Worm (Caenorhabditis elegans) whole organism, young adult: ENCODE measurements around the gene prdx-3.
A peak's percentile ranks its signal among the peaks of the same experiment; 100 is the strongest.
"Not testable (repeated sequence)": the region's sequence is repeated elsewhere in the genome, so short reads cannot be mapped to it uniquely, and the experiment has no call there.

Experiments
- B0035.1 ChIP-seq: sonication (generic microtip); optimal IDR thresholded peaks from 2 replicates; lab custom pipeline; 2016; ENCODE audit warnings: missing genetic modification characterization, mild to moderate bottlenecking, missing compliant biosample characterization, missing genotype, missing genetic modification reagents
- B0261.1 ChIP-seq: sonication (generic microtip); optimal IDR thresholded peaks from 2 replicates; lab custom pipeline; 2016; ENCODE audit warnings: mild to moderate bottlenecking, missing genetic modification characterization, moderate library complexity, missing compliant biosample characterization
- F22D6.2 ChIP-seq: sonication (generic microtip); optimal IDR thresholded peaks from 2 replicates; lab custom pipeline; 2016; ENCODE audit warnings: mild to moderate bottlenecking, missing genetic modification characterization, missing compliant biosample characterization
- F55B11.4 ChIP-seq: sonication (generic microtip); optimal IDR thresholded peaks from 2 replicates; lab custom pipeline; 2016; ENCODE audit warnings: missing compliant biosample characterization, missing genetic modification characterization, borderline replicate concordance; ENCODE audit not compliant: insufficient read depth
- Y53G8AR.9 ChIP-seq: fragments of 200-800 bp; sonication (Bioruptor generic); conservative IDR thresholded peaks from 2 replicates; pipeline ENCODE4 v1.3.6; 2022; ENCODE audit warnings: missing genetic modification reagents, missing genetic modification characterization, missing compliant biosample characterization
- Y56A3A.18 ChIP-seq: fragments of 200-800 bp; sonication (Bioruptor generic); IDR thresholded peaks from 2 replicates; pipeline ENCODE4 v1.3.6; 2022; ENCODE audit warnings: missing genetic modification reagents, missing genetic modification characterization, missing compliant biosample characterization
- ZK185.1 ChIP-seq: sonication (generic microtip); optimal IDR thresholded peaks from 2 replicates; lab custom pipeline; 2016; ENCODE audit warnings: mild to moderate bottlenecking, missing genetic modification characterization, missing compliant biosample characterization; ENCODE audit not compliant: poor library complexity, severe bottlenecking
- ama-1 ChIP-seq, 3 experiments: fragments of 150-350 bp in 1 of 3; sonication (generic microtip) in 2 of 3; optimal IDR thresholded peaks; 2 replicates each; lab custom pipeline; 2014 to 2018; ENCODE audit warnings: missing biosample characterization in 2 of 3, missing genetic modification characterization in 2 of 3, missing genetic modification reagents in 2 of 3
- aptf-2 ChIP-seq: fragments of 200-800 bp; sonication (Bioruptor generic); conservative IDR thresholded peaks from 2 replicates; pipeline ENCODE4 v1.3.6; 2022; ENCODE audit warnings: missing genetic modification reagents, missing genetic modification characterization, missing compliant biosample characterization
- attf-5 ChIP-seq: fragments of 200-800 bp; sonication (Bioruptor generic); optimal IDR thresholded peaks from 2 replicates; lab custom pipeline; 2018; ENCODE audit warnings: mild to moderate bottlenecking, missing genetic modification characterization, missing compliant biosample characterization
- cebp-2 ChIP-seq: fragments of 200-800 bp; sonication (Bioruptor generic); IDR thresholded peaks from 2 replicates; pipeline ENCODE4 v1.3.6; 2022; ENCODE audit warnings: missing genetic modification characterization, missing compliant biosample characterization
- ceh-100 ChIP-seq: fragments of 200-800 bp; sonication (Bioruptor generic); IDR thresholded peaks from 2 replicates; pipeline ENCODE4 v1.3.6; 2022; ENCODE audit warnings: missing genetic modification reagents, missing genetic modification characterization, missing compliant biosample characterization
- ceh-79 ChIP-seq: sonication (generic microtip); optimal IDR thresholded peaks from 2 replicates; lab custom pipeline; 2017; ENCODE audit warnings: mild to moderate bottlenecking, missing genetic modification characterization, missing compliant biosample characterization
- dpl-1 ChIP-seq: fragments of 150-350 bp; optimal IDR thresholded peaks from 2 replicates; lab custom pipeline; 2014; ENCODE audit warnings: missing biosample characterization, missing genetic modification reagents, missing genetic modification characterization
- egrh-3 ChIP-seq: fragments of 200-800 bp; sonication (Bioruptor generic); IDR thresholded peaks from 2 replicates; pipeline ENCODE4 v1.3.6; 2022; ENCODE audit warnings: missing genetic modification reagents, missing genetic modification characterization, missing compliant biosample characterization
- ekl-4 ChIP-seq: fragments of 200-800 bp; sonication (Bioruptor generic); IDR thresholded peaks from 2 replicates; pipeline ENCODE4 v1.3.6; 2022; ENCODE audit warnings: missing genetic modification reagents, missing genetic modification characterization, missing compliant biosample characterization
- gei-17 ChIP-seq: fragments of 200-800 bp; sonication (Bioruptor generic); optimal IDR thresholded peaks from 2 replicates; lab custom pipeline; 2018; ENCODE audit warnings: mild to moderate bottlenecking, missing genetic modification characterization, missing compliant biosample characterization
- hmg-1.2 ChIP-seq: fragments of 200-800 bp; sonication (Bioruptor generic); IDR thresholded peaks from 2 replicates; pipeline ENCODE4 v1.3.6; 2022; ENCODE audit warnings: missing genetic modification reagents, missing genetic modification characterization, missing compliant biosample characterization
- let-526 ChIP-seq: fragments of 200-800 bp; sonication (Bioruptor generic); IDR thresholded peaks from 2 replicates; pipeline ENCODE4 v1.3.6; 2022; ENCODE audit warnings: missing genetic modification reagents, missing genetic modification characterization, missing compliant biosample characterization
- lin-35 ChIP-seq, 3 experiments: fragments of 150-350 bp in 2 of 3; sonication (generic microtip) in 1 of 3; optimal IDR thresholded peaks; 2 replicates each; lab custom pipeline; 2014 to 2018; ENCODE audit warnings: missing biosample characterization in 3 of 3, missing genetic modification characterization in 3 of 3, missing genetic modification reagents in 3 of 3
- lin-40 ChIP-seq: sonication (generic microtip); optimal IDR thresholded peaks from 2 replicates; lab custom pipeline; 2016; ENCODE audit warnings: missing genetic modification characterization, mild to moderate bottlenecking, missing compliant biosample characterization, missing genotype, missing genetic modification reagents
- madf-6 ChIP-seq: fragments of 200-800 bp; sonication (Bioruptor generic); IDR thresholded peaks from 2 replicates; pipeline ENCODE4 v1.3.6; 2022; ENCODE audit warnings: missing genetic modification reagents, missing genetic modification characterization, missing compliant biosample characterization
- mcd-1 ChIP-seq: fragments of 200-800 bp; sonication (Bioruptor generic); IDR thresholded peaks from 2 replicates; pipeline ENCODE4 v1.3.6; 2022; ENCODE audit warnings: missing genetic modification reagents, missing genetic modification characterization, missing compliant biosample characterization
- mxl-1 ChIP-seq: sonication (generic microtip); optimal IDR thresholded peaks from 2 replicates; lab custom pipeline; 2016; ENCODE audit warnings: missing genetic modification characterization, missing compliant biosample characterization
- nhr-120 ChIP-seq: fragments of 200-800 bp; sonication (Bioruptor generic); IDR thresholded peaks from 2 replicates; pipeline ENCODE4 v1.3.6; 2022; ENCODE audit warnings: missing genetic modification characterization, missing compliant biosample characterization
- nhr-179 ChIP-seq: sonication (generic microtip); optimal IDR thresholded peaks from 2 replicates; lab custom pipeline; 2016; ENCODE audit warnings: mild to moderate bottlenecking, missing genetic modification characterization, missing compliant biosample characterization
- nhr-27 ChIP-seq: fragments of 200-800 bp; sonication (Bioruptor generic); optimal IDR thresholded peaks from 2 replicates; lab custom pipeline; 2018; ENCODE audit warnings: mild to moderate bottlenecking, missing genetic modification characterization, moderate library complexity, missing compliant biosample characterization
- pbrm-1 ChIP-seq: fragments of 200-800 bp; sonication (Bioruptor generic); IDR thresholded peaks from 2 replicates; pipeline ENCODE4 v1.3.6; 2022; ENCODE audit warnings: missing genetic modification reagents, missing genetic modification characterization, missing compliant biosample characterization
- rec-8 ChIP-seq, 2 experiments: sonication (generic microtip); optimal IDR thresholded peaks; 2 replicates each; lab custom pipeline; 2016; ENCODE audit warnings: mild to moderate bottlenecking in 2 of 2, missing genetic modification characterization in 2 of 2, missing genetic modification reagents in 2 of 2, missing genotype in 2 of 2, missing biosample characterization in 1 of 2, missing compliant biosample characterization in 1 of 2, moderate library complexity in 1 of 2
- somi-1 ChIP-seq: fragments of 200-800 bp; sonication (Bioruptor generic); optimal IDR thresholded peaks from 2 replicates; lab custom pipeline; 2018; ENCODE audit warnings: mild to moderate bottlenecking, missing genetic modification characterization, missing compliant biosample characterization
- tbp1 ChIP-seq: fragments of 200-800 bp; sonication (Bioruptor generic); optimal IDR thresholded peaks from 2 replicates; lab custom pipeline; 2018; ENCODE audit warnings: mild to moderate bottlenecking, missing genetic modification characterization, missing compliant biosample characterization
- tbx-9 ChIP-seq: sonication (generic microtip); optimal IDR thresholded peaks from 2 replicates; lab custom pipeline; 2016; ENCODE audit warnings: borderline replicate concordance, missing genetic modification characterization, inconsistent platforms, missing compliant biosample characterization
- ztf-3 ChIP-seq: fragments of 200-800 bp; sonication (Bioruptor generic); optimal IDR thresholded peaks from 2 replicates; lab custom pipeline; 2018; ENCODE audit warnings: mild to moderate bottlenecking, missing genetic modification characterization, missing compliant biosample characterization

Gene prdx-3

ce11 chrIII:4378600-4379293 is 28.5 kb upstream of the prdx-3 start (continued):
- TF ChIP-seq rec-8 (tag; optimal IDR thresholded peaks at IDR 0.05; lab: Kevin White, UChicago) (peak in 1 of 2 experiments; percentile 8), Y56A3A.18 (peak; percentile 59), ztf-3 (GFP tag; lab: Kevin White, UChicago) (peak; percentile 42), ZK185.1 (tag; lab: Kevin White, UChicago) (peak; percentile 78), hmg-1.2 (GFP tag; lab: Robert Waterston, UW) (peak; percentile 76), lin-35 (GFP tag; optimal IDR thresholded peaks at IDR 0.05; lab: Kevin White, UChicago) (peak in 1 of 3 experiments; percentile 59), lin-40 (tag; lab: Kevin White, UChicago) (peak; percentile 82), mcd-1 (peak; percentile 68), attf-5 (peak; percentile 10), somi-1 (GFP tag; lab: Kevin White, UChicago) (peak; percentile 1), ceh-100 (GFP tag; lab: Robert Waterston, UW) (peak; percentile 25), gei-17 (GFP tag; lab: Kevin White, UChicago) (peak; percentile 38), tbp1 (GFP tag; lab: Kevin White, UChicago) (peak; percentile 77), ama-1 (GFP tag; optimal IDR thresholded peaks at IDR 0.05; lab: Kevin White, UChicago) (peak in 1 of 2 experiments; percentile 25), cebp-2 (GFP tag; lab: Robert Waterston, UW) (peak; percentile 16; the same call in 1 of the 2 replicates), pbrm-1 (GFP tag; lab: Robert Waterston, UW) (peak; percentile 56), madf-6 (GFP tag; lab: Robert Waterston, UW) (peak; percentile 28), B0261.1 (tag; lab: Kevin White, UChicago) (peak; percentile 67), ekl-4 (peak; percentile 52)
- not testable (repeated sequence) for TF ChIP-seq ama-1 (optimal IDR thresholded peaks at IDR 0.05; lab: Kevin White, UChicago)

DNA sequence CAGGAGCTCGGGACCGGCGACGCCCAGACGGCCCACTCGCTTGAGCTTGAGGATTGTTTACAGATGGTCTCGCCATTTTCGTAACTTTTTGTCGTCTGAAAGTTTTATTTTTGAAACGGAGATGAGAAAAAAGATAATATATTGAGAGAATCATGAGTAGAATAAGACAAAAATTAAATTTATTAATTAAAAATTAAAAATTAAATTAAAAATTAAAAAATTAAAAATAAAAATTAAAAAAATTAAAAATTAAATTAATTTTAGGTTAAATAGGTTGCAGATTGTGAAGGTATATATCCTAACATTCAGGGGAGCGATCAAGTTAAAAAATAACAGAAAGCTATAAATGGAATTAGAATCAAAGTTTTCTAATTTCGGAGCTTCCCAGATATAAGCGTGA is 27.5 kb upstream of the prdx-3 start, which contains the start of gene B0284.3:
B0284.3 (minus strand) TSS at position 101 of the 400 bp plus-strand sequence.
- TF ChIP-seq F55B11.4 (tag; lab: Kevin White, UChicago) (no peak), attf-5 (no peak), aptf-2 (GFP tag; lab: Robert Waterston, UW) (no peak)
- TF ChIP-seq, all 124 proteins: peak for 0

- peak; percentile 69; the same call in 1 of the 2 replicates for TF ChIP-seq hmg-1.2 (GFP tag; lab: Robert Waterston, UW)
- no peak for TF ChIP-seq nhr-27 (tag; lab: Kevin White, UChicago)
- TF ChIP-seq ama-1 (optimal IDR thresholded peaks at IDR 0.05; lab: Kevin White, UChicago) = no peak
- TF ChIP-seq ama-1 (GFP tag; optimal IDR thresholded peaks at IDR 0.05; lab: Kevin White, UChicago) = no peak
- TF ChIP-seq B0035.1 = no peak
Observed at ce11 chrIII:4380835-4381234, 26.4 kb upstream of the prdx-3 start.

ce11 chrIII:4381343-4381742 is 25.9 kb upstream of the prdx-3 start, which contains the start of gene pals-27:
TSS of gene pals-27 (plus strand) at chrIII:4381643.
- TF ChIP-seq nhr-120 (GFP tag; lab: Robert Waterston, UW) = no peak
- TF ChIP-seq, all 124 proteins: peak for 0

DNA sequence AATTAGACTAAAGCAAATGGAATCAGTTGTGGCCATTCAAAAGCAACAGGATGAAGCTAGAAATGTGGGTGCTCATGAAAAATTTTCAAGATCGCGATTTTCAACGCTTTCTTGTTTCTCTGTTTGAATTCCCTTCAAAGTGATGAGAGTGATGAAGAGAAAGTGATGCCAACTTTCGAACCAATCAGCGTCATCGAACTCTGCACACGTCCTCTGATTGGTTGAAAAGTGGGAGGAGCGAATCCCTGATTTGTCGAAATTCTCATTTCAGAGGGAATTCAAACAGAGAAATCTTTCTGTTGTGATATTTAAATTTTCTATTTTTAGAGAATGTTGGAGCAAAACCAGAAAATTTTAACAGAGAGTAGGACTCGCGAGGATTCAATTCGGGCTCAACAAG is 25.1 kb upstream of the prdx-3 start:
- TF ChIP-seq ceh-79 (tag; lab: Kevin White, UChicago) = no peak
- no peak for TF ChIP-seq Y53G8AR.9 (GFP tag; lab: Robert Waterston, UW)
- no peak for TF ChIP-seq let-526
- no peak for TF ChIP-seq tbx-9
- no peak for TF ChIP-seq mxl-1 (tag; lab: Kevin White, UChicago)
- no peak for TF ChIP-seq dpl-1 (GFP tag; lab: Kevin White, UChicago)
- TF ChIP-seq nhr-179 (tag; lab: Kevin White, UChicago) = no peak
- no peak for TF ChIP-seq cebp-2 (GFP tag; lab: Robert Waterston, UW)
- no peak for TF ChIP-seq egrh-3 (GFP tag; lab: Robert Waterston, UW)
- TF ChIP-seq F22D6.2 (tag; lab: Kevin White, UChicago) = no peak
